Fruit fly (Drosophila melanogaster) whole organism, embryonic: ENCODE measurements around the gene Gprk2.

ENCODE experiments used
- Bteb2 ChIP-seq: fragments of 200-800 bp; sonication (Bioruptor generic); optimal IDR thresholded peaks from 2 replicates; lab custom pipeline; 2016; ENCODE audit warnings: missing biosample characterization, missing genetic modification characterization
- CG1024 ChIP-seq: fragments of 200-800 bp; sonication (Bioruptor generic); IDR thresholded peaks from 2 replicates; pipeline ENCODE4 v1.3.6; 2022; ENCODE audit warnings: missing biosample characterization, missing genetic modification characterization
- CG10565 ChIP-seq: fragments of 200-800 bp; sonication (Bioruptor generic); optimal IDR thresholded peaks from 3 replicates; lab custom pipeline; 2016; ENCODE audit warnings: missing biosample characterization, mild to moderate bottlenecking, missing genetic modification characterization
- CG11085 ChIP-seq: fragments of 200-800 bp; sonication (Bioruptor generic); IDR thresholded peaks from 2 replicates; pipeline ENCODE4 v1.3.6; 2022; ENCODE audit warnings: missing biosample characterization, missing genetic modification characterization
- CG11093 ChIP-seq: fragments of 200-800 bp; sonication (Bioruptor generic); IDR thresholded peaks from 3 replicates; pipeline ENCODE4 v1.3.6; 2022; ENCODE audit warnings: missing biosample characterization, missing genetic modification characterization
- CG13775 ChIP-seq: fragments of 200-800 bp; sonication (Bioruptor generic); optimal IDR thresholded peaks from 3 replicates; lab custom pipeline; 2017; ENCODE audit warnings: missing biosample characterization, mild to moderate bottlenecking, missing genetic modification characterization
- CG14860 ChIP-seq: fragments of 200-800 bp; sonication (Bioruptor generic); IDR thresholded peaks from 3 replicates; pipeline ENCODE4 v1.3.6; 2022; ENCODE audit warnings: missing biosample characterization, missing genetic modification characterization; ENCODE audit not compliant: partially characterized antibody
- CG1529 ChIP-seq: fragments of 200-800 bp; sonication (Bioruptor generic); optimal IDR thresholded peaks from 3 replicates; lab custom pipeline; 2018; ENCODE audit warnings: missing biosample characterization, missing genetic modification characterization
- CG16815 ChIP-seq: fragments of 200-800 bp; sonication (Bioruptor generic); optimal IDR thresholded peaks from 3 replicates; lab custom pipeline; 2017; ENCODE audit warnings: missing biosample characterization, mild to moderate bottlenecking, missing genetic modification characterization
- CG17186 ChIP-seq: fragments of 200-800 bp; sonication (Bioruptor generic); optimal IDR thresholded peaks from 3 replicates; lab custom pipeline; 2017; ENCODE audit warnings: missing biosample characterization, missing genetic modification reagents, missing genetic modification characterization
- CG17612 ChIP-seq: fragments of 200-800 bp; sonication (Bioruptor generic); IDR thresholded peaks from 2 replicates; pipeline ENCODE4 v1.3.6; 2022; ENCODE audit warnings: missing biosample characterization, missing genetic modification characterization
- CG2120 ChIP-seq: fragments of 200-800 bp; sonication (Bioruptor generic); optimal IDR thresholded peaks from 3 replicates; lab custom pipeline; 2016; ENCODE audit warnings: missing biosample characterization, missing genetic modification characterization
- CG30403 ChIP-seq: fragments of 200-800 bp; sonication (Bioruptor generic); optimal IDR thresholded peaks from 3 replicates; lab custom pipeline; 2016; ENCODE audit warnings: missing biosample characterization, missing genetic modification characterization
- CG31224 ChIP-seq: fragments of 200-800 bp; sonication (Bioruptor generic); IDR thresholded peaks from 2 replicates; pipeline ENCODE4 v1.3.6; 2022; ENCODE audit warnings: missing biosample characterization, missing genetic modification characterization
- CG33557 ChIP-seq: fragments of 200-800 bp; sonication (Bioruptor generic); optimal IDR thresholded peaks from 2 replicates; lab custom pipeline; 2019; ENCODE audit warnings: missing biosample characterization, mild to moderate bottlenecking, missing genetic modification characterization, moderate library complexity
- CG3407 ChIP-seq: fragments of 200-800 bp; sonication (Bioruptor generic); optimal IDR thresholded peaks from 2 replicates; lab custom pipeline; 2018; ENCODE audit warnings: missing biosample characterization, mild to moderate bottlenecking, missing genetic modification characterization
- CG34376 ChIP-seq: fragments of 200-800 bp; sonication (Bioruptor generic); optimal IDR thresholded peaks from 2 replicates; lab custom pipeline; 2018; ENCODE audit warnings: missing biosample characterization, mild to moderate bottlenecking, missing genetic modification characterization
- CG42726 ChIP-seq: fragments of 200-800 bp; sonication (Bioruptor generic); IDR thresholded peaks from 2 replicates; pipeline ENCODE4 v1.3.6; 2022; ENCODE audit warnings: missing biosample characterization, missing genetic modification characterization; ENCODE audit not compliant: partially characterized antibody
- CG4854 ChIP-seq: fragments of 200-800 bp; sonication (Bioruptor generic); optimal IDR thresholded peaks from 2 replicates; lab custom pipeline; 2016; ENCODE audit warnings: missing biosample characterization, missing genetic modification characterization, inconsistent platforms
- CG7357 ChIP-seq: fragments of 200-800 bp; sonication (Bioruptor generic); IDR thresholded peaks from 3 replicates; pipeline ENCODE4 v1.3.6; 2022; ENCODE audit warnings: missing biosample characterization, missing genetic modification characterization
- CG9876 ChIP-seq: fragments of 200-800 bp; sonication (Bioruptor generic); optimal IDR thresholded peaks from 2 replicates; lab custom pipeline; 2016; ENCODE audit warnings: missing biosample characterization, missing genetic modification characterization
- Camta ChIP-seq: fragments of 200-800 bp; sonication (Bioruptor generic); optimal IDR thresholded peaks from 2 replicates; lab custom pipeline; 2016; ENCODE audit warnings: missing biosample characterization, missing genetic modification characterization
- Dfd ChIP-seq, 2 experiments: fragments of >200 bp; optimal IDR thresholded peaks; 2 replicates each; lab custom pipeline; 2017; ENCODE audit warnings: missing biosample characterization in 2 of 2, missing genetic modification characterization in 2 of 2
- Eip74EF ChIP-seq, 2 experiments: fragments of 200-800 bp in 1 of 2; fragments of >200 bp in 1 of 2; sonication (Bioruptor generic) in 1 of 2; optimal IDR thresholded peaks; 2 replicates each; lab custom pipeline; 2017 to 2019; ENCODE audit warnings: missing biosample characterization in 2 of 2, missing genetic modification characterization in 2 of 2, mild to moderate bottlenecking in 1 of 2, moderate library complexity in 1 of 2
- Ets65A ChIP-seq: fragments of 200-800 bp; sonication (Bioruptor generic); peaks from one replicate; lab custom pipeline; 2016; ENCODE audit warnings: missing biosample characterization, missing genetic modification characterization
- Fer1 ChIP-seq: fragments of 200-800 bp; sonication (Bioruptor generic); optimal IDR thresholded peaks from 2 replicates; lab custom pipeline; 2017; ENCODE audit warnings: missing biosample characterization, mild to moderate bottlenecking, missing genetic modification characterization
- Gsc ChIP-seq: fragments of 200-800 bp; sonication (Bioruptor generic); IDR thresholded peaks from 2 replicates; pipeline ENCODE4 v1.3.6; 2022; ENCODE audit warnings: missing biosample characterization, missing genetic modification characterization
- MTF-1 ChIP-seq: fragments of 200-800 bp; sonication (Bioruptor generic); optimal IDR thresholded peaks from 2 replicates; lab custom pipeline; 2018; ENCODE audit warnings: missing biosample characterization, mild to moderate bottlenecking, missing genetic modification characterization, borderline replicate concordance
- Max ChIP-seq: fragments of 200-800 bp; sonication (Bioruptor generic); optimal IDR thresholded peaks from 2 replicates; lab custom pipeline; 2016; ENCODE audit warnings: missing biosample characterization, mild to moderate bottlenecking, missing genetic modification characterization
- Poxn ChIP-seq: fragments of 200-800 bp; sonication (Bioruptor generic); IDR thresholded peaks from 2 replicates; pipeline ENCODE4 v1.3.6; 2022; ENCODE audit warnings: missing biosample characterization, missing genetic modification characterization
- Rx ChIP-seq: fragments of 200-800 bp; sonication (Bioruptor generic); IDR thresholded peaks from 2 replicates; pipeline ENCODE4 v1.3.6; 2022; ENCODE audit warnings: missing biosample characterization, missing genetic modification characterization
- Sox100B ChIP-seq: fragments of 200-800 bp; sonication (Bioruptor generic); optimal IDR thresholded peaks from 3 replicates; lab custom pipeline; 2018; ENCODE audit warnings: missing biosample characterization, mild to moderate bottlenecking, missing genetic modification characterization
- Vsx1 ChIP-seq: fragments of 200-800 bp; sonication (Bioruptor generic); optimal IDR thresholded peaks from 2 replicates; lab custom pipeline; 2017; ENCODE audit warnings: missing biosample characterization, mild to moderate bottlenecking, missing genetic modification characterization, missing genetic modification reagents
- amos ChIP-seq: fragments of 200-800 bp; sonication (Bioruptor generic); IDR thresholded peaks from 2 replicates; pipeline ENCODE4 v1.3.6; 2022; ENCODE audit warnings: missing biosample characterization, missing genetic modification characterization; ENCODE audit not compliant: partially characterized antibody
- az2 ChIP-seq: fragments of 200-800 bp; sonication (Bioruptor generic); optimal IDR thresholded peaks from 3 replicates; lab custom pipeline; 2016; ENCODE audit warnings: missing biosample characterization, missing genetic modification characterization
- bowl ChIP-seq: fragments of 200-800 bp; sonication (Bioruptor generic); IDR thresholded peaks from 2 replicates; pipeline ENCODE4 v1.3.6; 2022; ENCODE audit warnings: missing biosample characterization, missing genetic modification characterization
- bsh ChIP-seq, 2 experiments: fragments of 200-800 bp; sonication (Bioruptor generic); optimal IDR thresholded peaks; 2 replicates each; lab custom pipeline; 2017 to 2018; ENCODE audit warnings: mild to moderate bottlenecking in 2 of 2, missing biosample characterization in 2 of 2, missing genetic modification characterization in 2 of 2, moderate library complexity in 1 of 2
- chm ChIP-seq: fragments of 200-800 bp; sonication (Bioruptor generic); IDR thresholded peaks from 2 replicates; pipeline ENCODE4 v1.3.6; 2022; ENCODE audit warnings: missing biosample characterization, missing genetic modification characterization
- chn ChIP-seq: fragments of 200-800 bp; sonication (Bioruptor generic); optimal IDR thresholded peaks from 2 replicates; lab custom pipeline; 2016; ENCODE audit warnings: missing biosample characterization, missing genetic modification characterization
- fd64A ChIP-seq: fragments of 200-800 bp; sonication (Bioruptor generic); optimal IDR thresholded peaks from 3 replicates; lab custom pipeline; 2018; ENCODE audit warnings: missing biosample characterization, mild to moderate bottlenecking, missing genetic modification characterization
- gem ChIP-seq: fragments of 200-800 bp; sonication (Bioruptor generic); optimal IDR thresholded peaks from 2 replicates; lab custom pipeline; 2019; ENCODE audit warnings: missing biosample characterization, mild to moderate bottlenecking, missing genetic modification characterization, moderate library complexity
- ken ChIP-seq: fragments of 200-800 bp; sonication (Bioruptor generic); IDR thresholded peaks from 3 replicates; pipeline ENCODE4 v1.3.6; 2022; ENCODE audit warnings: missing biosample characterization, missing genetic modification characterization
- kni ChIP-seq: fragments of 200-800 bp; sonication (Bioruptor generic); optimal IDR thresholded peaks from 3 replicates; lab custom pipeline; 2017; ENCODE audit warnings: mild to moderate bottlenecking, missing biosample characterization, missing genetic modification reagents, missing genetic modification characterization
- oc ChIP-seq: fragments of 200-800 bp; sonication (Bioruptor generic); optimal IDR thresholded peaks from 2 replicates; lab custom pipeline; 2018; ENCODE audit warnings: missing biosample characterization, mild to moderate bottlenecking, missing genetic modification characterization, moderate library complexity
- prd ChIP-seq, 3 experiments: fragments of >200 bp in 2 of 3; fragments of 200-800 bp in 1 of 3; sonication (Bioruptor generic) in 1 of 3; optimal IDR thresholded peaks in 2 of 3; IDR thresholded peaks in 1 of 3; 2 replicates in 2 of 3; 3 replicates in 1 of 3; pipeline versions ENCODE4 v1.3.6 to Lab custom; 2017 to 2022; ENCODE audit warnings: missing biosample characterization in 1 of 3, missing genetic modification characterization in 1 of 3
- psq ChIP-seq: fragments of 200-800 bp; sonication (Bioruptor generic); optimal IDR thresholded peaks from 2 replicates; lab custom pipeline; 2017; ENCODE audit warnings: missing biosample characterization, missing genetic modification characterization
- sim ChIP-seq: fragments of 200-800 bp; sonication (Bioruptor generic); IDR thresholded peaks from 2 replicates; pipeline ENCODE4 v1.3.6; 2022; ENCODE audit warnings: missing biosample characterization, missing genetic modification characterization
- slou ChIP-seq: fragments of 200-800 bp; sonication (Bioruptor generic); optimal IDR thresholded peaks from 3 replicates; lab custom pipeline; 2016; ENCODE audit warnings: missing biosample characterization, missing genetic modification characterization
- vnd ChIP-seq: fragments of 200-800 bp; sonication (Bioruptor generic); IDR thresholded peaks from 3 replicates; pipeline ENCODE4 v1.3.6; 2022; ENCODE audit warnings: missing biosample characterization, missing genetic modification characterization; ENCODE audit not compliant: partially characterized antibody
- zf30C ChIP-seq: fragments of 200-800 bp; sonication (Bioruptor generic); optimal IDR thresholded peaks from 3 replicates; lab custom pipeline; 2018; ENCODE audit warnings: missing biosample characterization, mild to moderate bottlenecking, missing genetic modification characterization

Gprk2 gene

DNA sequence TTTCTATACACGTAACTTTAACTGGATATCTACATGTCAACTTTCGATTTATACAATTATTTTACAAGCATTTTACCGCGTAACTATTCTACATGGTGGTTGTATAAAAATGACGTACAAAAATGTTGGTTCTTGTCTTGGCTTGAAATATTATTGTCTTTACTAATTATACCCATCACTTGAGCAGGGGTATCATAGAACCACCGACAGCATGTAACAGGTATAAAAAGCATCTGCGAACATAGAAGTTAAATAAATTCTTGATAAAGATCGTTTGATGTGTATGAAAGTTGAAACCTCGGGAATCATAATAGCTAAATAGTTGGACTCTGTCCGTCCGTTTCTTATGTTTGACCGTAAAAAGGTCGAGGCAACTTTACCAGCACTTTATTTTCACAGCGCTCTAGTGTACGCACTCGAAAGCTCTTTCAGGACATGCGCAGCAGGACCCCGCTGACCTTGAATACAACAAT, 23.8 kb upstream of the Gprk2 start (continued):
- TF ChIP-seq prd (optimal IDR thresholded peaks at IDR 0.05; lab: Kevin White, UChicago), result no peak
- peak; percentile 54 for TF ChIP-seq prd (GFP tag; IDR thresholded peaks at IDR 0.05; lab: Robert Waterston, UW)
- no peak for TF ChIP-seq Vsx1 (GFP tag; lab: Kevin White, UChicago)
- no peak for TF ChIP-seq Poxn
- 0 out of 2 replicates have a peak, but pooled peaks have one; percentile 39 for TF ChIP-seq CG11085 (GFP tag; lab: Robert Waterston, UW)
- TF ChIP-seq chm (GFP tag; lab: Robert Waterston, UW), result peak; percentile 49; the same call in 1 of the 2 replicates
- no peak for TF ChIP-seq Dfd (GFP tag; optimal IDR thresholded peaks at IDR 0.05; lab: Kevin White, UChicago)
- peak; percentile 48 for TF ChIP-seq CG13775 (GFP tag; lab: Kevin White, UChicago)
- no peak for TF ChIP-seq CG11093 (GFP tag; lab: Robert Waterston, UW)
- 0 out of 2 replicates have a peak, but pooled peaks have one; percentile 69 for TF ChIP-seq CG42726 (GFP tag; lab: Robert Waterston, UW)
- peak; percentile 1 for TF ChIP-seq chn (GFP tag; lab: Kevin White, UChicago)
- TF ChIP-seq az2 (GFP tag; lab: Kevin White, UChicago), result peak; percentile 22
- TF ChIP-seq Eip74EF (GFP tag; optimal IDR thresholded peaks at IDR 0.05; lab: Kevin White, UChicago), result no peak
- no peak for TF ChIP-seq CG3407
- TF ChIP-seq oc (tag; lab: Kevin White, UChicago), result no peak
- TF ChIP-seq CG17612 (GFP tag; lab: Robert Waterston, UW), result no peak
- no peak for TF ChIP-seq CG10565 (GFP tag; lab: Kevin White, UChicago)
- no peak for TF ChIP-seq Bteb2 (GFP tag; lab: Kevin White, UChicago)
- TF ChIP-seq CG17186, result no peak
- TF ChIP-seq fd64A (GFP tag; lab: Kevin White, UChicago), result no peak
- no peak for TF ChIP-seq sim
- no peak for TF ChIP-seq CG4854 (GFP tag; lab: Kevin White, UChicago)
- peak; percentile 36; the same call in 1 of the 2 replicates for TF ChIP-seq Rx (GFP tag; lab: Robert Waterston, UW)
- TF ChIP-seq CG1529 (GFP tag; lab: Kevin White, UChicago), result no peak
- no peak for TF ChIP-seq zf30C (GFP tag; lab: Kevin White, UChicago)
- peak; percentile 26; the same call in 1 of the 2 replicates for TF ChIP-seq CG31224
- peak; percentile 4 for TF ChIP-seq slou
- no peak for TF ChIP-seq CG7357
- TF ChIP-seq vnd (GFP tag; lab: Robert Waterston, UW), result peak; percentile 45; the same call in 2 of the 3 replicates
- TF ChIP-seq CG33557 (GFP tag; lab: Kevin White, UChicago), result no peak
- no peak for TF ChIP-seq Gsc
- TF ChIP-seq CG9876 (GFP tag; lab: Kevin White, UChicago), result no peak
- TF ChIP-seq gem, result peak; percentile 73
- peak; percentile 56 for TF ChIP-seq ken (GFP tag; lab: Robert Waterston, UW)
- no peak for TF ChIP-seq MTF-1 (GFP tag; lab: Kevin White, UChicago)
- no peak for TF ChIP-seq bowl (GFP tag; lab: Robert Waterston, UW)
- TF ChIP-seq Max, result no peak
- peak; percentile 75 for TF ChIP-seq amos (GFP tag; lab: Robert Waterston, UW)
- TF ChIP-seq CG34376, result no peak
- TF ChIP-seq psq (GFP tag; lab: Kevin White, UChicago), result no peak
- peak; percentile 87 for TF ChIP-seq CG2120 (GFP tag; lab: Kevin White, UChicago)
- peak; percentile 33 to 65 for TF ChIP-seq bsh (GFP tag; optimal IDR thresholded peaks at IDR 0.05; lab: Kevin White, UChicago)
- no peak for TF ChIP-seq CG1024 (GFP tag; lab: Robert Waterston, UW)
- no peak for TF ChIP-seq Camta (GFP tag; lab: Kevin White, UChicago)
- TF ChIP-seq CG30403, result peak; percentile 48
- no peak for TF ChIP-seq Sox100B (GFP tag; lab: Kevin White, UChicago)
- TF ChIP-seq CG14860 (GFP tag; lab: Robert Waterston, UW), result no peak
- peak; percentile 90 for TF ChIP-seq Ets65A (GFP tag; lab: Kevin White, UChicago)
- TF ChIP-seq kni, result no peak
- peak; percentile 19 for TF ChIP-seq CG16815
- TF ChIP-seq Fer1 (GFP tag; lab: Kevin White, UChicago), result peak; percentile 43
